Worm (Caenorhabditis elegans): ENCODE measurements around the gene math-21.
"Not testable (repeated sequence)": the region's sequence is repeated elsewhere in the genome, so short reads cannot be mapped to it uniquely, and the experiment has no call there.

Gene math-21

DNA sequence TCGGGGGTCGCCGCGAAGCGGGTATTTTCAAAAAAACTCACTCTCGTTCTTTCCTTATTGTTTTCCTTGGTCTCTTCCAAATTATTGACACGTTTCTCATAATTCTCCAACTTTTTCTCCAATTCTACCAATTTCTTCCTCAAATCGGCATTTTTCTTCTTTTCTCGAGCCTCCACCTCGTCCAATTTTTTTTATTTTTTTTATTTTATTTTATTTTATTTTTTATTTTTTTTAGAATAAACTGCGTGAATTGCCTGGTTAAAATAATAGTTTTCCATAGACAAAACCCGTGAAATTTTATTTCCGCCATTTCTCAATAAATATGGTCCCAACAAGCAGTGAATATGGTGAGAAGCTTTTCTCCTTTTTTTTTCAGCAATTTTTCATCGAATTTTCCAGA is 18.9 kb downstream of the math-21 start, which contains the start of gene F59H6.15:
Gene F59H6.15 (plus strand): TSS at position 301 of the 400 bp plus-strand sequence.
- TF ChIP-seq mep-1 (tag; optimal IDR thresholded peaks at IDR 0.05) = no peak
- TF ChIP-seq hlh-1 (tag; optimal IDR thresholded peaks at IDR 0.05) = no peak
- TF ChIP-seq pha-4 (tag; optimal IDR thresholded peaks at IDR 0.05) = no peak
- TF ChIP-seq ham-2 (GFP tag; optimal IDR thresholded peaks at IDR 0.05) = no peak
- no peak for TF ChIP-seq mab-5 (tag; optimal IDR thresholded peaks at IDR 0.05)
- no peak for TF ChIP-seq blmp-1 (tag; optimal IDR thresholded peaks at IDR 0.05)
- no peak for TF ChIP-seq zip-8 (tag; optimal IDR thresholded peaks at IDR 0.05)
- TF ChIP-seq tbx-8 (GFP tag; optimal IDR thresholded peaks at IDR 0.05) = no peak
- no peak for TF ChIP-seq cnd-1 (tag; optimal IDR thresholded peaks at IDR 0.05)
- TF ChIP-seq sem-2 (GFP tag; optimal IDR thresholded peaks at IDR 0.05) = no peak
- no peak for TF ChIP-seq flh-1 (GFP tag; optimal IDR thresholded peaks at IDR 0.05)

DNA sequence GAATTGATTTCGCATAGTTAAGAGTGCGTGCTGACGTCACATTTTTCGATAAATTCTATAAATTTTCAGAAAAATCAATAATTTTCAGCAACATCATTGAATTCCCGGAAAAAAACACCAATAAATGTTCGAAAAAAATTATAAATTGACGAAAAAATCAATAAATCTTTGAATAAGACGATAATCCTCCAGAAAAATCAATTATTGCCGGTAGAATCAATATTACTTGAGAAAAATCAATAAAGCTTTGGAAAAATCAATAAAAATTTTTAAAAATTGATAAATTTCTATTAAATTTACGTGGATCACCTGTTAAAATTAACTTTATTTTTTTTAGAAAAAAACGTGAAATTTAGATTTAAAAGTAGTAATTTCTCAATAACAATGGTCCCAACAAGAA is 20.0 kb downstream of the math-21 start:
- TF ChIP-seq nhr-76 (tag; optimal IDR thresholded peaks at IDR 0.05) (no peak), ceh-83 (GFP tag; optimal IDR thresholded peaks at IDR 0.05) (no peak), nhr-237 (tag; optimal IDR thresholded peaks at IDR 0.05) (no peak), blmp-1 (tag; optimal IDR thresholded peaks at IDR 0.05) (no peak), elt-1 (tag; optimal IDR thresholded peaks at IDR 0.05; ENCODE audit: borderline replicate concordance, insufficient read depth) (no peak), ces-1 (GFP tag; optimal IDR thresholded peaks at IDR 0.05) (no peak), ceh-43 (GFP tag; optimal IDR thresholded peaks at IDR 0.05) (no peak), bed-3 (GFP tag; optimal IDR thresholded peaks at IDR 0.05) (no peak), tbx-8 (GFP tag; optimal IDR thresholded peaks at IDR 0.05) (no peak)

DNA sequence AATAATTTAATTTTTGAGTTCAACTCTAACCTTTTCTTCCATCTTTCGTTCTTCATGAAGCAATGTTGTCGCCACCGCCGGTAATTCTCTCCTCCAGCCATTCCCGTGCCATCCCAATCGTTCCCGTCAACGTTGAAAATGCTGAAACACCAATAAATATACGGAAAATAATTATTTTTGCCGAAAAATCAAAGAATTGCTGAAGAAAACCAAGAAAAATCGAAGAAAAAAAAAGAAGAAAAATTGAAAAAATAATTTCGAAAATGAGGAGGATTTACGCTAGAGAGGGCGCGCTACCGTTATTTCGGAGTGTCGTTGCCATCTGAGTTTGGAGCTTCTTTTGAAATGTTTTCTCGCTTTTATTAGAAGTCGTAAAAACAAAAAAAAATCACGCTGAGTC is 29.7 kb downstream of the math-21 start, which contains the start of gene cya-2:
Gene cya-2 (minus strand): TSS at position 101 of the 400 bp plus-strand sequence.
- TF ChIP-seq unc-120 (tag; optimal IDR thresholded peaks at IDR 0.05; ENCODE audit: poor library complexity, severe bottlenecking); lsy-2 (tag; optimal IDR thresholded peaks at IDR 0.05); zip-8 (tag; optimal IDR thresholded peaks at IDR 0.05): not testable (repeated sequence)

DNA sequence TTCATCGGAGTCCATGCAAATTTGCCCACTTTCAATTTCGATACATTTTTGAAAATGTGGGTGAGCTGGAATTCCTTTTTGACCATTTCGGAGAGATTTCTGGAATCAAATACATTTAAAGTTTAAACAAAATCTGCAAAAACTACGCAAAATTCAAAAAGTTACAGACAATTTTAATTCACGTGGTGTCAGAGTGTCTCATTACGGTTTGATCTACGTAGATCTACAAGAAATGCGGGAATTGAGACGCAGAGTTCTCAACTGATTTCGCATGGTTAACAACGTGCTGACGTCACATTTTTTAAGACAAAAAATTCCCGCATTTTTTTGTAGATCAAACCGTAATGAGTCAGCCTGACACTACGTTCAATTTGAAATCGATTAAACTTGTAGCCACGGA is 32.7 kb downstream of the math-21 start, which contains the start of gene bath-21:
Gene bath-21 (minus strand): TSS at position 101 of the 400 bp plus-strand sequence.
- TF ChIP-seq tbx-8 (GFP tag; optimal IDR thresholded peaks at IDR 0.05) (no peak), lsy-2 (tag; optimal IDR thresholded peaks at IDR 0.05) (no peak), nhr-12 (tag; optimal IDR thresholded peaks at IDR 0.05) (no peak), pha-4 (tag; optimal IDR thresholded peaks at IDR 0.05) (no peak), mep-1 (tag; optimal IDR thresholded peaks at IDR 0.05) (no peak), drap-1 (GFP tag; optimal IDR thresholded peaks at IDR 0.05) (no peak), sem-2 (GFP tag; optimal IDR thresholded peaks at IDR 0.05) (no peak), nhr-76 (tag; optimal IDR thresholded peaks at IDR 0.05) (no peak), nhr-28 (tag; optimal IDR thresholded peaks at IDR 0.05) (no peak), ces-1 (GFP tag; optimal IDR thresholded peaks at IDR 0.05) (no peak), blmp-1 (tag; optimal IDR thresholded peaks at IDR 0.05) (no peak), cnd-1 (tag; optimal IDR thresholded peaks at IDR 0.05) (no peak), snpc-4 (tag; optimal IDR thresholded peaks at IDR 0.05) (no peak), nhr-2 (tag; optimal IDR thresholded peaks at IDR 0.05) (no peak), flh-1 (GFP tag; optimal IDR thresholded peaks at IDR 0.05) (no peak), elt-3 (tag; optimal IDR thresholded peaks at IDR 0.05) (no peak), ceh-39 (tag; optimal IDR thresholded peaks at IDR 0.05) (no peak), zip-8 (tag; optimal IDR thresholded peaks at IDR 0.05) (no peak), unc-62 (GFP tag; optimal IDR thresholded peaks at IDR 0.05) (no peak), unc-39 (tag; optimal IDR thresholded peaks at IDR 0.05) (no peak)

DNA sequence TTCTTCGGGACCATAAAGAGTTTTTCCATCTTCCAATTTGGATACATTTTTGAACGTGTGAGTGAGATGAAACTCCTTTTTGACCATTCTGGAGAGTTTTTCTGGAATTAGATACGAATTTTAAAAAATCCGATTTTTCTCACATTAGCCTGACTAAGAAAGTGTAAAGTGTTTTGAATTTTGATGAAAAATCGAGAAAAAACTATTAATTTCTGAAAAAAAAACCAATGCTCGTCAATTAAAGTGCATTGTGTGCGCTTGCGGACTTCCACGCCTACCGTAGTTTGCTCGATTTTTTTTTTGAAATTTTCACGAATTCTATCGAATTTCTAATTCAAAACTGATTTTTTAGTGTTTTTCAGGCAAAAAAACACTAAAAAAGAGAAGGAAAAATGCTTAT is 34.9 kb downstream of the math-21 start, which contains the start of gene bath-1:
Gene bath-1 (minus strand): TSS at position 101 of the 400 bp plus-strand sequence.
- TF ChIP-seq ceh-83 (GFP tag; optimal IDR thresholded peaks at IDR 0.05) (no peak), nhr-2 (tag; optimal IDR thresholded peaks at IDR 0.05) (no peak), ceh-43 (GFP tag; optimal IDR thresholded peaks at IDR 0.05) (no peak), elt-1 (tag; optimal IDR thresholded peaks at IDR 0.05; ENCODE audit: borderline replicate concordance, insufficient read depth) (no peak), mls-2 (tag; optimal IDR thresholded peaks at IDR 0.05) (no peak), flh-1 (GFP tag; optimal IDR thresholded peaks at IDR 0.05) (no peak), sem-2 (GFP tag; optimal IDR thresholded peaks at IDR 0.05) (no peak), lsy-2 (tag; optimal IDR thresholded peaks at IDR 0.05) (no peak), ceh-39 (tag; optimal IDR thresholded peaks at IDR 0.05) (no peak), elt-3 (tag; optimal IDR thresholded peaks at IDR 0.05) (no peak), M03D4.4 (tag; optimal IDR thresholded peaks at IDR 0.05) (no peak), hlh-1 (tag; optimal IDR thresholded peaks at IDR 0.05) (no peak), ztf-11 (tag; optimal IDR thresholded peaks at IDR 0.05) (no peak), unc-39 (tag; optimal IDR thresholded peaks at IDR 0.05) (no peak), mab-5 (tag; optimal IDR thresholded peaks at IDR 0.05) (no peak), ces-1 (GFP tag; optimal IDR thresholded peaks at IDR 0.05) (no peak), lin-32 (GFP tag; optimal IDR thresholded peaks at IDR 0.05) (no peak), ham-2 (GFP tag; optimal IDR thresholded peaks at IDR 0.05) (no peak), bed-3 (GFP tag; optimal IDR thresholded peaks at IDR 0.05) (no peak), unc-62 (GFP tag; optimal IDR thresholded peaks at IDR 0.05) (no peak)
